Worm (Caenorhabditis elegans) whole organism, L4 larva: Measurements from ENCODE around the gene sma-6.

ENCODE experiments used
- F26F4.8 ChIP-seq: fragments of 200-800 bp; sonication (Bioruptor generic); conservative IDR thresholded peaks from 2 replicates; pipeline ENCODE4 v1.3.6; 2022; ENCODE audit warnings: missing genetic modification characterization, missing compliant biosample characterization
- F37D6.2 ChIP-seq: sonication (generic microtip); optimal IDR thresholded peaks from 2 replicates; lab custom pipeline; 2016; ENCODE audit warnings: mild to moderate bottlenecking, missing genetic modification characterization, missing compliant biosample characterization
- F44E2.7 ChIP-seq: fragments of 200-800 bp; sonication (Bioruptor generic); IDR thresholded peaks from 2 replicates; pipeline ENCODE4 v2.1.2; 2022; ENCODE audit warnings: missing genetic modification characterization, missing compliant biosample characterization
- F49E8.2 ChIP-seq: sonication (generic microtip); optimal IDR thresholded peaks from 2 replicates; lab custom pipeline; 2016; ENCODE audit warnings: missing compliant biosample characterization, mild to moderate bottlenecking, missing genetic modification characterization, borderline replicate concordance
- Y48G9A.11 ChIP-seq: fragments of 200-800 bp; sonication (Bioruptor generic); IDR thresholded peaks from 2 replicates; pipeline ENCODE4 v1.3.6; 2022; ENCODE audit warnings: missing genetic modification reagents, missing genetic modification characterization, missing compliant biosample characterization
- Y5F2A.4 ChIP-seq: fragments of 200-800 bp; sonication (Bioruptor generic); optimal IDR thresholded peaks from 2 replicates; lab custom pipeline; 2018; ENCODE audit warnings: mild to moderate bottlenecking, missing genetic modification characterization, missing compliant biosample characterization
- arid-1 ChIP-seq: fragments of 200-800 bp; sonication (Bioruptor generic); conservative IDR thresholded peaks from 2 replicates; pipeline ENCODE4 v1.3.6; 2022; ENCODE audit warnings: missing genetic modification reagents, missing genetic modification characterization, missing compliant biosample characterization
- ceh-20 ChIP-seq: fragments of 200-800 bp; sonication (Bioruptor generic); IDR thresholded peaks from 2 replicates; pipeline ENCODE4 v1.3.6; 2022; ENCODE audit warnings: missing genetic modification reagents, missing genetic modification characterization, missing compliant biosample characterization
- ceh-44 ChIP-seq: fragments of 200-800 bp; sonication (Bioruptor generic); IDR thresholded peaks from 2 replicates; pipeline ENCODE4 v1.3.6; 2022; ENCODE audit warnings: missing genetic modification reagents, missing genetic modification characterization, missing compliant biosample characterization
- ceh-82 ChIP-seq: sonication (generic microtip); optimal IDR thresholded peaks from 2 replicates; lab custom pipeline; 2017; ENCODE audit warnings: missing biosample characterization, missing genetic modification characterization
- ces-1 ChIP-seq: fragments of 150-350 bp; sonication (generic microtip); optimal IDR thresholded peaks from 4 replicates; lab custom pipeline; 2014; ENCODE audit warnings: missing biosample characterization, missing genetic modification reagents, missing genetic modification characterization
- cey-2 ChIP-seq: sonication (generic microtip); optimal IDR thresholded peaks from 3 replicates; lab custom pipeline; 2017; ENCODE audit warnings: missing genetic modification characterization, mild to moderate bottlenecking, missing compliant biosample characterization, antibody characterized with exemption, borderline replicate concordance; ENCODE audit not compliant: insufficient read depth
- daf-19 ChIP-seq: fragments of 200-800 bp; sonication (Bioruptor generic); conservative IDR thresholded peaks from 2 replicates; pipeline ENCODE4 v1.3.6; 2022; ENCODE audit warnings: missing genetic modification characterization, missing compliant biosample characterization
- dmd-8 ChIP-seq: fragments of 200-800 bp; sonication (Bioruptor generic); IDR thresholded peaks from 2 replicates; pipeline ENCODE4 v1.3.6; 2022; ENCODE audit warnings: missing genetic modification characterization, missing compliant biosample characterization
- egl-43 ChIP-seq: fragments of 200-800 bp; sonication (Bioruptor generic); IDR thresholded peaks from 2 replicates; pipeline ENCODE4 v1.3.6; 2022; ENCODE audit warnings: missing genetic modification reagents, missing genetic modification characterization, missing compliant biosample characterization
- fos-1 ChIP-seq: fragments of 150-350 bp; optimal IDR thresholded peaks from 2 replicates; lab custom pipeline; 2014; ENCODE audit warnings: missing biosample characterization, missing genetic modification characterization
- gei-8 ChIP-seq: fragments of 200-800 bp; sonication (Bioruptor generic); optimal IDR thresholded peaks from 2 replicates; lab custom pipeline; 2018; ENCODE audit warnings: mild to moderate bottlenecking, missing genetic modification characterization, missing compliant biosample characterization
- hmg-1.1 ChIP-seq: fragments of 200-800 bp; sonication (Bioruptor generic); IDR thresholded peaks from 2 replicates; pipeline ENCODE4 v1.3.6; 2022; ENCODE audit warnings: missing genetic modification reagents, missing genetic modification characterization, missing compliant biosample characterization
- lim-7 ChIP-seq: fragments of 200-800 bp; sonication (Bioruptor generic); IDR thresholded peaks from 2 replicates; pipeline ENCODE4 v1.3.6; 2022; ENCODE audit warnings: missing genetic modification characterization, missing compliant biosample characterization
- lin-38 ChIP-seq: fragments of 200-800 bp; sonication (Bioruptor generic); IDR thresholded peaks from 2 replicates; pipeline ENCODE4 v1.3.6; 2022; ENCODE audit warnings: missing genetic modification reagents, missing genetic modification characterization, missing compliant biosample characterization
- lsy-2 ChIP-seq, 2 experiments: fragments of 150-350 bp in 1 of 2; sonication (generic microtip) in 1 of 2; optimal IDR thresholded peaks; 2 replicates each; lab custom pipeline; 2014 to 2017; ENCODE audit warnings: missing biosample characterization in 2 of 2, missing genetic modification characterization in 2 of 2
- madf-5 ChIP-seq, 2 experiments: fragments of 200-800 bp; sonication (Bioruptor generic); IDR thresholded peaks; 2 replicates each; pipeline ENCODE4 v1.3.6; 2022; ENCODE audit warnings: missing compliant biosample characterization in 2 of 2, missing genetic modification characterization in 2 of 2
- mdl-1 ChIP-seq, 2 experiments: fragments of 150-350 bp in 1 of 2; sonication (generic microtip) in 1 of 2; optimal IDR thresholded peaks; 2 replicates each; lab custom pipeline; 2014 to 2017; ENCODE audit warnings: missing biosample characterization in 2 of 2, missing genetic modification characterization in 2 of 2
- mep-1 ChIP-seq: fragments of 150-350 bp; sonication (generic microtip); optimal IDR thresholded peaks from 3 replicates; lab custom pipeline; 2014; ENCODE audit warnings: missing biosample characterization, missing genetic modification characterization
- mxl-2 ChIP-seq: fragments of 200-800 bp; sonication (Bioruptor generic); conservative IDR thresholded peaks from 2 replicates; pipeline ENCODE4 v1.3.6; 2022; ENCODE audit warnings: missing genetic modification reagents, missing genetic modification characterization, missing compliant biosample characterization
- nhr-102 ChIP-seq: sonication (generic microtip); optimal IDR thresholded peaks from 2 replicates; lab custom pipeline; 2016; ENCODE audit warnings: mild to moderate bottlenecking, missing genetic modification characterization, moderate library complexity, missing compliant biosample characterization
- nhr-237 ChIP-seq: sonication (generic microtip); optimal IDR thresholded peaks from 2 replicates; lab custom pipeline; 2017; ENCODE audit warnings: missing biosample characterization, missing genetic modification characterization
- nhr-41 ChIP-seq: fragments of 200-800 bp; sonication (Bioruptor generic); IDR thresholded peaks from 2 replicates; pipeline ENCODE4 v1.3.6; 2022; ENCODE audit warnings: missing genetic modification reagents, missing genetic modification characterization, missing compliant biosample characterization
- nhr-42 ChIP-seq: fragments of 200-800 bp; sonication (Bioruptor generic); IDR thresholded peaks from 2 replicates; pipeline ENCODE4 v1.3.6; 2022; ENCODE audit warnings: missing genetic modification characterization, missing compliant biosample characterization
- nhr-48 ChIP-seq: sonication (generic microtip); optimal IDR thresholded peaks from 2 replicates; lab custom pipeline; 2016; ENCODE audit warnings: mild to moderate bottlenecking, missing genetic modification characterization, missing compliant biosample characterization
- nhr-76 ChIP-seq: fragments of 150-350 bp; optimal IDR thresholded peaks from 2 replicates; lab custom pipeline; 2014; ENCODE audit warnings: missing biosample characterization, missing genetic modification characterization
- pha-4 ChIP-seq, 2 experiments: fragments of 150-350 bp in 1 of 2; fragments of 200-800 bp in 1 of 2; sonication (Bioruptor generic) in 1 of 2; IDR thresholded peaks in 1 of 2; optimal IDR thresholded peaks in 1 of 2; 2 replicates each; pipeline versions ENCODE4 v1.3.6 to Lab custom; 2014 to 2022; ENCODE audit warnings: missing genetic modification characterization in 2 of 2, missing genetic modification reagents in 2 of 2, missing biosample characterization in 1 of 2, missing compliant biosample characterization in 1 of 2
- pqm-1 ChIP-seq: sonication (generic microtip); optimal IDR thresholded peaks from 2 replicates; lab custom pipeline; 2017; ENCODE audit warnings: missing biosample characterization, missing genetic modification characterization
- sdz-12 ChIP-seq: fragments of 200-800 bp; sonication (Bioruptor generic); optimal IDR thresholded peaks from 2 replicates; lab custom pipeline; 2018; ENCODE audit warnings: mild to moderate bottlenecking, missing genetic modification characterization, missing compliant biosample characterization
- snpc-1.2 ChIP-seq: fragments of 200-800 bp; sonication (Bioruptor generic); IDR thresholded peaks from 2 replicates; pipeline ENCODE4 v1.3.6; 2022; ENCODE audit warnings: missing genetic modification reagents, missing genetic modification characterization, missing compliant biosample characterization
- snpc-4 ChIP-seq: fragments of 150-350 bp; optimal IDR thresholded peaks from 2 replicates; lab custom pipeline; 2014; ENCODE audit warnings: missing biosample characterization, missing genetic modification characterization
- unc-130 ChIP-seq: sonication (generic microtip); optimal IDR thresholded peaks from 2 replicates; lab custom pipeline; 2016; ENCODE audit warnings: missing genetic modification reagents, missing genetic modification characterization, missing compliant biosample characterization
- unc-39 ChIP-seq: sonication (generic microtip); optimal IDR thresholded peaks from 2 replicates; lab custom pipeline; 2017; ENCODE audit warnings: missing biosample characterization, missing genetic modification characterization
- unc-62 ChIP-seq, 3 experiments: fragments of 150-350 bp in 1 of 3; sonication (generic microtip); optimal IDR thresholded peaks in 2 of 3; peaks in 1 of 3; 1 replicate in 1 of 3; 2 replicates in 2 of 3; lab custom pipeline; 2014 to 2017; ENCODE audit warnings: missing biosample characterization in 3 of 3, missing genetic modification characterization in 3 of 3, missing genetic modification reagents in 3 of 3, missing genotype in 1 of 3
- vab-7 ChIP-seq: fragments of 200-800 bp; sonication (Bioruptor generic); IDR thresholded peaks from 2 replicates; pipeline ENCODE4 v1.3.6; 2022; ENCODE audit warnings: missing genetic modification reagents, missing genetic modification characterization, missing compliant biosample characterization
- zfp-3 ChIP-seq: fragments of 200-800 bp; sonication (Bioruptor generic); conservative IDR thresholded peaks from 2 replicates; pipeline ENCODE4 v1.3.6; 2022; ENCODE audit warnings: missing genetic modification reagents, missing genetic modification characterization, missing compliant biosample characterization
- zip-2 ChIP-seq: fragments of 150-350 bp; optimal IDR thresholded peaks from 2 replicates; lab custom pipeline; 2014; ENCODE audit warnings: missing biosample characterization, missing genetic modification characterization
- ztf-7 ChIP-seq: fragments of 150-350 bp; optimal IDR thresholded peaks from 2 replicates; lab custom pipeline; 2014; ENCODE audit warnings: missing biosample characterization, missing genetic modification characterization

The sma-6 gene

ce11 chrII:6355396-6356346 lies 31.4 kb downstream of the sma-6 start, which contains the start of gene C32D5.11 (continued):
- TF ChIP-seq F26F4.8 (GFP tag; lab: Robert Waterston, UW) (no peak), egl-43 (no peak), nhr-42 (no peak), pqm-1 (tag; lab: Kevin White, UChicago) (no peak), ztf-7 (peak; percentile 57), mdl-1 (tag; optimal IDR thresholded peaks at IDR 0.05; lab: Kevin White, UChicago) (peak in 1 of 2 experiments; percentile 46), madf-5 (GFP tag; IDR thresholded peaks at IDR 0.05; lab: Robert Waterston, UW) (no peak), cey-2 (tag; lab: Kevin White, UChicago) (no peak), nhr-102 (tag; lab: Kevin White, UChicago) (no peak), nhr-48 (peak; percentile 26), fos-1 (tag; lab: Kevin White, UChicago) (no peak), mep-1 (tag; lab: Kevin White, UChicago) (peak; percentile 77), ces-1 (GFP tag; lab: Kevin White, UChicago) (no peak), F37D6.2 (tag; lab: Kevin White, UChicago) (peak; percentile 0)

DNA sequence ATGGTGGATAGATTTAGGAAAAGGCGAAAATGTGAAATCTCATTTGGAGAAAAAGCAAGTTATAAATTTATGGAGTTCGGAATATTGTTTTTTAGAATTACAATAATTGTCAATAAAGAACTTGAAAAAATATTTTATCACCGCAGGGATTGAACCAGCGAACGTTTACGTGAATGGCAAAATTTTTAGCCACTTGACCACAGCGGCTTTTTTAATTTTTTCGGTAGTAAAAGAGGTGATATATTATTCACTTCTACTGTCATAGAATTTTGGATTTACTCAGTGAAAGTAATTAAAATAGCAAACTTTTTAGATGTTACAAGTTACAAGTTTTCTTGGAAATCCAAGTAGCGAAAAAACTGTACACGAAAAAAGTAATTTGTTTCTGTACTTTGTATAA lies 33.9 kb downstream of the sma-6 start:
- no peak for TF ChIP-seq hmg-1.1 (GFP tag; lab: Robert Waterston, UW)
- no peak for TF ChIP-seq ceh-20 (GFP tag; lab: Robert Waterston, UW)
- TF ChIP-seq pha-4 (GFP tag; IDR thresholded peaks at IDR 0.05; lab: Robert Waterston, UW), result peak; percentile 73; the same call in 1 of the 2 replicates
- TF ChIP-seq pha-4 (tag; optimal IDR thresholded peaks at IDR 0.05; lab: Kevin White, UChicago), result no peak
- peak in 1 of 2 experiments; percentile 78; a peak in 2 of 4 replicates for TF ChIP-seq madf-5 (GFP tag; IDR thresholded peaks at IDR 0.05; lab: Robert Waterston, UW)
- no peak for TF ChIP-seq gei-8 (GFP tag; lab: Kevin White, UChicago)
- TF ChIP-seq dmd-8, result peak; percentile 57; the same call in 1 of the 2 replicates
- no peak for TF ChIP-seq ceh-44 (GFP tag; lab: Robert Waterston, UW)
- TF ChIP-seq nhr-237 (tag; lab: Kevin White, UChicago), result no peak
- TF ChIP-seq zfp-3, result no peak
- TF ChIP-seq zip-2 (tag; lab: Kevin White, UChicago), result no peak
- peak; percentile 38 for TF ChIP-seq Y5F2A.4
- TF ChIP-seq arid-1 (GFP tag; lab: Robert Waterston, UW), result peak; percentile 86
- 0 out of 2 replicates have a peak, but pooled peaks have one; percentile 20 for TF ChIP-seq snpc-1.2 (GFP tag; lab: Robert Waterston, UW)
- no peak for TF ChIP-seq vab-7 (GFP tag; lab: Robert Waterston, UW)
- TF ChIP-seq mxl-2 (GFP tag; lab: Robert Waterston, UW), result no peak
- TF ChIP-seq nhr-41, result no peak
- no peak for TF ChIP-seq unc-130 (GFP tag; lab: Kevin White, UChicago)
- peak; percentile 60 for TF ChIP-seq lin-38 (GFP tag; lab: Robert Waterston, UW)
- 0 out of 2 replicates have a peak, but pooled peaks have one; percentile 62 for TF ChIP-seq daf-19 (GFP tag; lab: Robert Waterston, UW)
- TF ChIP-seq lim-7, result peak; percentile 77
- TF ChIP-seq Y48G9A.11 (GFP tag; lab: Robert Waterston, UW), result no peak
- no peak for TF ChIP-seq ceh-82 (tag; lab: Kevin White, UChicago)
- TF ChIP-seq nhr-76 (tag; lab: Kevin White, UChicago), result no peak
- no peak for TF ChIP-seq egl-43
- TF ChIP-seq F44E2.7, result peak; percentile 51; the same call in 1 of the 2 replicates
- no peak for TF ChIP-seq unc-62 (GFP tag; optimal IDR thresholded peaks at IDR 0.05 in 1 of 2; lab: Kevin White, UChicago)
- no peak for TF ChIP-seq unc-62 (tag; optimal IDR thresholded peaks at IDR 0.05; lab: Kevin White, UChicago)
- no peak for TF ChIP-seq sdz-12
- TF ChIP-seq unc-39 (tag; lab: Kevin White, UChicago), result no peak
- peak; percentile 14 for TF ChIP-seq F49E8.2 (tag; lab: Kevin White, UChicago)
- no peak for TF ChIP-seq snpc-4 (tag; lab: Kevin White, UChicago)
- TF ChIP-seq lsy-2 (tag; optimal IDR thresholded peaks at IDR 0.05; lab: Kevin White, UChicago), result no peak
- TF ChIP-seq, all 104 proteins: peak for 11
